Worm (Caenorhabditis elegans) whole organism, mixed stage, embryonic: ENCODE measurements around the gene faxc-1.

Experiments used
- blmp-1 ChIP-seq: fragments of 150-350 bp; optimal IDR thresholded peaks from 2 replicates; lab custom pipeline; 2014; ENCODE audit warnings: missing biosample characterization, missing genetic modification characterization
- ces-1 ChIP-seq: fragments of 150-350 bp; optimal IDR thresholded peaks from 2 replicates; lab custom pipeline; 2014; ENCODE audit warnings: missing biosample characterization, missing genetic modification reagents, missing genetic modification characterization
- elt-1 ChIP-seq: sonication (generic microtip); optimal IDR thresholded peaks from 2 replicates; lab custom pipeline; 2017; ENCODE audit warnings: missing genetic modification characterization, mild to moderate bottlenecking, missing compliant biosample characterization, antibody characterized with exemption, moderate library complexity, borderline replicate concordance; ENCODE audit not compliant: insufficient read depth
- hlh-1 ChIP-seq: fragments of 150-350 bp; optimal IDR thresholded peaks from 2 replicates; lab custom pipeline; 2014; ENCODE audit warnings: missing biosample characterization, missing genetic modification reagents, missing genetic modification characterization
- lin-13 ChIP-seq: fragments of 150-350 bp; optimal IDR thresholded peaks from 2 replicates; lab custom pipeline; 2014; ENCODE audit warnings: missing biosample characterization, missing genetic modification characterization
- lsy-2 ChIP-seq: fragments of 150-350 bp; optimal IDR thresholded peaks from 2 replicates; lab custom pipeline; 2014; ENCODE audit warnings: missing biosample characterization, missing genetic modification characterization
- mab-5 ChIP-seq: fragments of 150-350 bp; optimal IDR thresholded peaks from 2 replicates; lab custom pipeline; 2014; ENCODE audit warnings: missing biosample characterization, missing genetic modification characterization
- nhr-12 ChIP-seq: fragments of 150-350 bp; optimal IDR thresholded peaks from 2 replicates; lab custom pipeline; 2014; ENCODE audit warnings: missing biosample characterization, missing genetic modification characterization
- nhr-237 ChIP-seq: fragments of 150-350 bp; optimal IDR thresholded peaks from 2 replicates; lab custom pipeline; 2014; ENCODE audit warnings: missing biosample characterization, missing genetic modification characterization
- snpc-4 ChIP-seq: fragments of 150-350 bp; optimal IDR thresholded peaks from 2 replicates; lab custom pipeline; 2014; ENCODE audit warnings: missing biosample characterization, missing genetic modification characterization
- unc-39 ChIP-seq: fragments of 150-350 bp; optimal IDR thresholded peaks from 2 replicates; lab custom pipeline; 2014; ENCODE audit warnings: missing biosample characterization, missing genetic modification characterization
- unc-62 ChIP-seq: fragments of 150-350 bp; optimal IDR thresholded peaks from 2 replicates; lab custom pipeline; 2014; ENCODE audit warnings: missing biosample characterization, missing genetic modification reagents, missing genetic modification characterization
- ztf-11 ChIP-seq: fragments of 150-350 bp; optimal IDR thresholded peaks from 2 replicates; lab custom pipeline; 2014; ENCODE audit warnings: missing biosample characterization, missing genetic modification characterization

- TF ChIP-seq elt-1 (tag; lab: Kevin White, UChicago) (no peak), lsy-2 (tag; lab: Kevin White, UChicago) (no peak), mab-5 (tag; lab: Kevin White, UChicago) (no peak), lin-13 (tag; lab: Kevin White, UChicago) (no peak), nhr-12 (tag; lab: Kevin White, UChicago) (no peak), ztf-11 (no peak), blmp-1 (tag; lab: Kevin White, UChicago) (no peak), ces-1 (GFP tag; lab: Kevin White, UChicago) (no peak), hlh-1 (tag; lab: Kevin White, UChicago) (no peak), snpc-4 (tag; lab: Kevin White, UChicago) (no peak), nhr-237 (tag; lab: Kevin White, UChicago) (no peak), unc-39 (tag; lab: Kevin White, UChicago) (no peak), unc-62 (GFP tag; lab: Kevin White, UChicago) (no peak)
Measured at ce11 chrII:12242551-12242950, 21.4 kb upstream of the faxc-1 start, which contains the start of gene Y57A10A.24.
